Worm (Caenorhabditis elegans): ENCODE measurements around the gene skpo-2.

ce11 chrII:3439244-3439698 is 3.0 kb upstream of the skpo-2 start:
- TF ChIP-seq ztf-11 (tag; optimal IDR thresholded peaks at IDR 0.05) (no peak), skn-1 (tag; optimal IDR thresholded peaks at IDR 0.05) (no peak), efl-1 (optimal IDR thresholded peaks at IDR 0.05) (peak in 1 of 2 experiments; percentile 20), efl-1 (GFP tag; optimal IDR thresholded peaks at IDR 0.05 in 1 of 2) (no peak), elt-3 (tag; optimal IDR thresholded peaks at IDR 0.05) (peak in 3 of 6 experiments; percentile 45 to 62 (median 46)), dpl-1 (GFP tag; optimal IDR thresholded peaks at IDR 0.05) (peak in 1 of 3 experiments; percentile 3), fkh-10 (GFP tag; optimal IDR thresholded peaks at IDR 0.05) (no peak), unc-62 (GFP tag; optimal IDR thresholded peaks at IDR 0.05) (no peak), lsy-2 (tag; optimal IDR thresholded peaks at IDR 0.05) (no peak), isw-1 (GFP tag; IDR thresholded peaks at IDR 0.05) (no peak), nhr-76 (tag; optimal IDR thresholded peaks at IDR 0.05) (no peak), lin-15B (tag; optimal IDR thresholded peaks at IDR 0.05) (no peak)

Measured in whole organism, L1 larva.